Fruit fly (Drosophila melanogaster) whole organism, adult: ENCODE results near the gene Pdk1.
A peak's percentile ranks its signal among the peaks of the same experiment; 100 is the strongest.

Experiments
- CG11617 ChIP-seq: fragments of 200-800 bp; sonication (Bioruptor generic); optimal IDR thresholded peaks from 2 replicates; lab custom pipeline; 2017; ENCODE audit warnings: mild to moderate bottlenecking, missing biosample characterization, missing genetic modification reagents, missing genetic modification characterization
- CG12768 ChIP-seq: fragments of 200-800 bp; sonication (Bioruptor generic); optimal IDR thresholded peaks from 2 replicates; lab custom pipeline; 2017; ENCODE audit warnings: missing biosample characterization, missing genetic modification characterization, mild to moderate bottlenecking, moderate library complexity, missing genetic modification reagents
- CG14711 ChIP-seq: fragments of 200-800 bp; sonication (Bioruptor generic); optimal IDR thresholded peaks from 2 replicates; lab custom pipeline; 2018; ENCODE audit warnings: missing biosample characterization, mild to moderate bottlenecking, missing genetic modification characterization, moderate library complexity
- CG1620 ChIP-seq: fragments of 200-800 bp; sonication (Bioruptor generic); optimal IDR thresholded peaks from 2 replicates; lab custom pipeline; 2016; ENCODE audit warnings: missing biosample characterization, missing genetic modification characterization
- CG33017 ChIP-seq: fragments of 200-800 bp; sonication (Bioruptor generic); optimal IDR thresholded peaks from 2 replicates; lab custom pipeline; 2018; ENCODE audit warnings: missing biosample characterization, mild to moderate bottlenecking, missing genetic modification characterization, moderate library complexity
- CG5204 ChIP-seq: fragments of 200-800 bp; sonication (Bioruptor generic); optimal IDR thresholded peaks from 2 replicates; lab custom pipeline; 2016; ENCODE audit warnings: missing biosample characterization, missing genetic modification characterization
- CG7045 ChIP-seq: fragments of 200-800 bp; sonication (Bioruptor generic); optimal IDR thresholded peaks from 2 replicates; lab custom pipeline; 2017; ENCODE audit warnings: missing biosample characterization, mild to moderate bottlenecking, missing genetic modification characterization
- CG7101 ChIP-seq: fragments of 200-800 bp; sonication (Bioruptor generic); optimal IDR thresholded peaks from 2 replicates; lab custom pipeline; 2018; ENCODE audit warnings: missing biosample characterization, mild to moderate bottlenecking, missing genetic modification characterization, moderate library complexity
- Clk ChIP-seq: fragments of 200-800 bp; sonication (Bioruptor generic); optimal IDR thresholded peaks from 2 replicates; lab custom pipeline; 2017; ENCODE audit warnings: missing biosample characterization, missing genetic modification characterization
- Crg-1 ChIP-seq: fragments of 200-800 bp; sonication (Bioruptor generic); optimal IDR thresholded peaks from 2 replicates; lab custom pipeline; 2016; ENCODE audit warnings: missing biosample characterization, missing genetic modification characterization
- Hr96 ChIP-seq: fragments of 200-800 bp; sonication (Bioruptor generic); optimal IDR thresholded peaks from 2 replicates; lab custom pipeline; 2016; ENCODE audit warnings: missing biosample characterization, missing genetic modification characterization
- Mnt ChIP-seq: fragments of 200-800 bp; sonication (Bioruptor generic); optimal IDR thresholded peaks from 2 replicates; lab custom pipeline; 2016; ENCODE audit warnings: missing biosample characterization, mild to moderate bottlenecking, missing genetic modification characterization
- bab1 ChIP-seq: fragments of 200-800 bp; sonication (Bioruptor generic); optimal IDR thresholded peaks from 3 replicates; lab custom pipeline; 2019; ENCODE audit warnings: missing biosample characterization, mild to moderate bottlenecking, missing genetic modification characterization, moderate library complexity
- cic ChIP-seq: fragments of 200-800 bp; sonication (Bioruptor generic); optimal IDR thresholded peaks from 2 replicates; lab custom pipeline; 2017; ENCODE audit warnings: missing biosample characterization, mild to moderate bottlenecking, missing genetic modification characterization, moderate library complexity
- cnc ChIP-seq, 2 experiments: fragments of >200 bp; optimal IDR thresholded peaks; 2 replicates each; lab custom pipeline; 2017
- kay ChIP-seq: fragments of 200-800 bp; sonication (Bioruptor generic); peaks from one replicate; lab custom pipeline; 2016; ENCODE audit warnings: missing biosample characterization, missing genetic modification characterization, borderline replicate concordance
- ovo ChIP-seq: fragments of 200-800 bp; sonication (Bioruptor generic); optimal IDR thresholded peaks from 2 replicates; lab custom pipeline; 2016; ENCODE audit warnings: missing biosample characterization, missing genetic modification characterization
- pad ChIP-seq: fragments of 200-800 bp; sonication (Bioruptor generic); optimal IDR thresholded peaks from 3 replicates; lab custom pipeline; 2017; ENCODE audit warnings: missing biosample characterization, missing genetic modification characterization, mild to moderate bottlenecking, moderate library complexity, missing genetic modification reagents
- tj ChIP-seq: fragments of 200-800 bp; sonication (Bioruptor generic); optimal IDR thresholded peaks from 3 replicates; lab custom pipeline; 2017; ENCODE audit warnings: missing biosample characterization, mild to moderate bottlenecking, missing genetic modification characterization, moderate library complexity
- toe ChIP-seq: fragments of 200-800 bp; sonication (Bioruptor generic); optimal IDR thresholded peaks from 2 replicates; lab custom pipeline; 2016; ENCODE audit warnings: missing biosample characterization, missing genetic modification characterization

Gene Pdk1

DNA sequence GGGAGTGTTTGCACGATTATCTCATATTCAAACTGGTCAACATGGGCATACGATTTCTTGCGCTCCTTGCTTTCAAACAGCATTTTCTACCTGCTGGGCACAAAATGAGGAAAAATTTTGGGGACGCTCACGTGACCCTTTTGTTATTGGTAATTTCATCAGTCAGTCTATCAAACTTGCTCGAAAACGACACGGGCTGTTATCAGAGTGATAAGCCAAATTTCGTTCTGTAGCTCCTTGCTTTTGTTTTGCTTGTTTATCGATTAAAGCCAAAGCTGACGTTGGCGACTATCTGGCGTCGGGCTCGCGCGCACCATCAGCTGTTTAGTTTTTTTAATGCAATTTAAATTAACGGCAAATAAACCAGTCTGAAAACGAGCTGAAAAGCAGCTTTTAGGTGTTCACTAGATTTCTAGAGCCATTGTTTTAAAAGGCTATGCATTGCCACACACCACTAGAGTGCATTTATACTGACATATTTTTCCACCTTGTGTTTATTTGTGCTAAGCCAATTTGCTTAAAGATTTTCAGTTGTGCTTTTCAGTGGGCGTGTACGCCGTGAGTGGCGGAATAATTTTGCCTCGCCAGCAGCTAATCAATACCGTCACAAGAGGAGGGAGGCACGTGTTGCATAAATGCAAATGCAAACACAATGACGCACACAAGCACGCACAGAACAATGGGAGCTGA, 7.5 kb downstream of the Pdk1 start:
- TF ChIP-seq CG7101 (tag; lab: Kevin White, UChicago) (peak; percentile 1), CG1620 (GFP tag; lab: Kevin White, UChicago) (no peak), kay (GFP tag; lab: Kevin White, UChicago) (no peak), tj (GFP tag; lab: Kevin White, UChicago) (peak; percentile 81), ovo (GFP tag; lab: Kevin White, UChicago) (peak; percentile 23), CG5204 (GFP tag; lab: Kevin White, UChicago) (no peak), Crg-1 (peak; percentile 31), CG12768 (GFP tag; lab: Kevin White, UChicago) (peak; percentile 12)

DNA sequence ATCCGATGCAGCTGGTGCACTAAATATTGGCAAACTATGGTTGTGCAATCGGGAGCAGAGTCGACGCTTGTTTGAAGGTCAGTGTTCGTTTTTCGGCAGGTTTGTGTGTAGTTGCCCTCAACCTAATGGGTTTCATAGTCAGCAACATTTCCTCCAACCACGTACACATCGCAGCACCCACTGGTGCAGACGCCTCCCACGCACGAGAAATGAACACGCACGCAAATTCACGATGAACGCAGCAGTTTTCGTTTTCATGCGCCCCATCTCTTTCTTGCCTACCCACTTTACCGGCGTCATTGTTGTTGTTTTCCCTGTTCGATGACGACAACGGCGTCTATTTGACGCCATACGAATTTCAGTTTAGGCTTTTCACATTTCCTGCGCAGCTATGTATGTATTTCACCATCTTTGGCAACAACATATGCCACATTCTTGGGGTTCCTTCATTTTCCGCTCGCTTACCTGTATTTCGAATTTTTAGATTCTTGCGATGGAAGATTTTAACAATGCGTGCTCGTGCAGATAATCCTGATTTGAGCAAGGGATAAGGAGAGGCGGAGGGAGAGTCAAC, 8.4 kb downstream of the Pdk1 start:
- no peak for TF ChIP-seq Mnt (GFP tag; lab: Kevin White, UChicago)
- TF ChIP-seq toe (GFP tag; lab: Kevin White, UChicago), result no peak
- TF ChIP-seq tj (GFP tag; lab: Kevin White, UChicago), result peak; percentile 68
- peak; percentile 29 for TF ChIP-seq kay (GFP tag; lab: Kevin White, UChicago)
- no peak for TF ChIP-seq CG11617
- TF ChIP-seq cnc (optimal IDR thresholded peaks at IDR 0.05; lab: Kevin White, UChicago), result peak in 1 of 2 experiments; percentile 24

DNA sequence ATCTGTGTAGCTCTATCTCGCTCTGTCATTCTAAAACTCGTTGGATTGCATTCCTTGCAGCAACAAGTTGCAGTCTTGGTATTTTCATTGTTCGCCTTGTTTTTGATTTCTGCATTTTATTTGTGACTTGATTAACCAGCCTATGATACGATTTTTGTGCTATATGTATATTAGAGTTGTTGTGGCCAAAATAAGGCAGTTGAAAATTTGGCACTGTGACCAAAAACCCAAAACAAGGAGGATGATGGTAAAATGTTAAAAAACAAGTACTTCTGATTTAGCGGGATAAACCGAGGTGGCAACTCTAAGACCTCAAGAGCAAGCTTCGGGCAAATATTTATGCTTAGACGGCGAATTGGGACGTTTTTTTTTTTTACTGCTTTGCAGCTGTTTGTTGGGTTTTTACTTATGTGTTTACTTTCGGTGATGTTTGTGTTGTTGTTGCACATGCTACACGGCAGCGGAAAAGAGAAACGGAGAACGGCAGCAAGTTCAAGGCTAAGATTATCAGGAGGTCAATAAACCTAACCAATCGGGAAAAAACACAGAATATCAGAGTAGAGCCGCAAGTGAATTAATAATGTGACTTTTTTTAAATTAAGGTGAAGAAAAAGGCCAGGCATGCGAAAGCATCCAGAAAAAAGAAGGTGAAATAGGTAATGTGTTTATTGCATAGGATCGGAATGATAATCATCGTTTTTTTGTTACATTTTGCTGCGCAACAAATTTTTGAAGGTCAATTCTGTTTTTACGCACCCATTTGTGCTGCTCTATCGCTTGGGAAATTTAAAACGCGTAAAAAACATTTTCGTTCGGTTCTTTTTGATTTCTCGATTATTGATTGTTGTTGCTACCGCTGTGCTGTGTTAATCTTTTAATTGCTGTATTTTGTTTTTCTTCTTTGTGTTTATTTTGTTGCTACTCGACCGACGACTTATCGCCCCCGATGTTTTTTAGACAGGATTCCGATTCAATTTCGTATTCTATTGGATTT, 10.6 kb downstream of the Pdk1 start:
- peak; percentile 39 for TF ChIP-seq tj (GFP tag; lab: Kevin White, UChicago)
- no peak for TF ChIP-seq CG12768 (GFP tag; lab: Kevin White, UChicago)
- TF ChIP-seq kay (GFP tag; lab: Kevin White, UChicago), result peak; percentile 84
- no peak for TF ChIP-seq toe (GFP tag; lab: Kevin White, UChicago)

DNA sequence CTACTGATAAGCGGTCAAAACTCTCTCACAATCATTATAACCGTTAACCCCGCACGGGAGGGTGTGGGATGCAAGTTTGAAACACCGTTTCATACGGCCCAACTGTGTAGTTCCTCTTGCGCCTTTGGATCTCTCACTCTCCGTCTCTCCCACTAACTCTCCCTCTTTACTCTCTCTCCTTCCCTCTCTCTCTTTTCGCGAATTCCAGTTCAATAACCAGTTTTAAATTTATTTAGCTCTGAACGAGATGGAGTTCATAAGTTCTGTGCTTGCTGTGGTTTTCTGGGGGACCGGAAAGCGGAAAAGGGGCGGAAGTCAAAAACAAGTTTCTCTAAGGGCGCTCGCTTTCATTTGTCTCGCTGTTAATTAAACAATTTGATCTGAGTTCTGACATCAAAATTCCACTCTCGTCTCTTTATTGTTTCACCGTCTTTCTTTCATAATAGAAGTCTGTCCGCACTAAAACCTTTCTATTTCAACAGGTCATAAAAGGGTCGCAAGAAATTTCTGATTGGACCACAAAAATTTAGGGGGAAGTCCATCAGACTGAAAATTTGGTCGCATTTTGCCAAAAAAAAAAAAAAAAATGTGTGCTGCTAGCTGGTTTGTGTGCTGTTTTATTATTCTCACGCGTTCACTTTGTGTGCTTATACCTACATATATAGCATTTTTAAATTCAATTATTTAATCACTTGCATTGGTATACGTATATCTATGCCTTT, 11.7 kb downstream of the Pdk1 start:
- TF ChIP-seq Mnt (GFP tag; lab: Kevin White, UChicago), result no peak
- peak; percentile 91 for TF ChIP-seq ovo (GFP tag; lab: Kevin White, UChicago)
- no peak for TF ChIP-seq CG5204 (GFP tag; lab: Kevin White, UChicago)
- TF ChIP-seq pad (GFP tag; lab: Kevin White, UChicago), result peak; percentile 95

dm6 chr3L:145998-146576, 16.8 kb downstream of the Pdk1 start, which contains the start of gene CG6845:
Gene CG6845 (plus strand): TSS chr3L:146433.
- TF ChIP-seq CG14711 (tag; lab: Kevin White, UChicago) (no peak), CG1620 (GFP tag; lab: Kevin White, UChicago) (no peak), toe (GFP tag; lab: Kevin White, UChicago) (no peak), kay (GFP tag; lab: Kevin White, UChicago) (peak; percentile 92), bab1 (peak; percentile 51), CG12768 (GFP tag; lab: Kevin White, UChicago) (no peak), cic (peak; percentile 19)

DNA sequence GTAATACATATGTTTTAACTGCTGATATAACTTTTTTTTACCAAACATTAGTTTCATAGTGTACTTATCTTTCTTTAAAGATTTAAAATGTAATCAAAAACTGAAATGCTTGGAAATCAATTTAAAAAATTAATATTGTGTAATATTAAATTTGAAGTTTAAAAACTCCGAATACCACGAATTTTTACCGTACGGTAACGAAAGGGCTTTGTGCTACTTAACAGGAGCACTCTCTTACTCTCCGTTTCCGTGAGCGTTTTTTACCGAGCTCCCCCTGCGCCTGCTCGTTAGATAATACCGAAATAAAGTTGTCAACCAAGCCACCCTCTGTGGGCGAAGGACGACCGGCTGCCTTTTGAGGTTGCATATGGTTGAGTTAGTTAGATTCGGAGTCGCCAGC, 23.2 kb downstream of the Pdk1 start, which contains the start of the genes Dic61B and p130CAS:
TSS of gene Dic61B (minus strand) at position 101 of the 400 bp plus-strand sequence.
TSS of gene p130CAS (plus strand) at position 396 of the 400 bp plus-strand sequence.
- TF ChIP-seq CG5204 (GFP tag; lab: Kevin White, UChicago) (no peak), CG1620 (GFP tag; lab: Kevin White, UChicago) (no peak), CG11617 (no peak), cnc (optimal IDR thresholded peaks at IDR 0.05; lab: Kevin White, UChicago) (no peak), toe (GFP tag; lab: Kevin White, UChicago) (no peak), Clk (no peak), CG33017 (tag; lab: Kevin White, UChicago) (no peak), Mnt (GFP tag; lab: Kevin White, UChicago) (no peak), Hr96 (GFP tag; lab: Kevin White, UChicago) (no peak), tj (GFP tag; lab: Kevin White, UChicago) (no peak), CG7101 (tag; lab: Kevin White, UChicago) (no peak), CG7045 (GFP tag; lab: Kevin White, UChicago) (no peak)
